Fruit fly (Drosophila melanogaster): Measurements from ENCODE around the gene CG8461.

The CG8461 gene

dm6 chr3R:14476273-14476672, 37.2 kb downstream of the CG8461 start (continued):
- TF ChIP-seq Pdp1 (GFP tag; optimal IDR thresholded peaks at IDR 0.05) (peak; percentile 61 to 71), toy (GFP tag; IDR thresholded peaks at IDR 0.05) (no peak), Nf-YA (GFP tag; IDR thresholded peaks at IDR 0.05) (peak; percentile 65; the same call in 1 of the 2 replicates), dpn (GFP tag; optimal IDR thresholded peaks at IDR 0.05) (peak; percentile 66 to 76), bcd (GFP tag; optimal IDR thresholded peaks at IDR 0.05) (peak; percentile 57), CG6765 (GFP tag; optimal IDR thresholded peaks at IDR 0.05) (no peak), phol (tag; optimal IDR thresholded peaks at IDR 0.05) (peak; percentile 63), Ets65A (GFP tag) (peak; percentile 93), Hr51 (GFP tag; optimal IDR thresholded peaks at IDR 0.05) (peak in 1 of 2 experiments; percentile 77), aop (GFP tag; IDR thresholded peaks at IDR 0.05) (no peak), lbe (GFP tag; optimal IDR thresholded peaks at IDR 0.05) (no peak), Tbp (GFP tag; optimal IDR thresholded peaks at IDR 0.05) (no peak), CG17829 (tag; optimal IDR thresholded peaks at IDR 0.05) (peak; percentile 52), pfk (GFP tag; optimal IDR thresholded peaks at IDR 0.05) (no peak), hth (optimal IDR thresholded peaks at IDR 0.05) (no peak), cas (GFP tag; IDR thresholded peaks at IDR 0.05) (no peak), CG13894 (tag; optimal IDR thresholded peaks at IDR 0.05) (no peak), CG16815 (GFP tag; optimal IDR thresholded peaks at IDR 0.05) (no peak), Mad (GFP tag; optimal IDR thresholded peaks at IDR 0.05) (peak; percentile 52), Adf1 (GFP tag; IDR thresholded peaks at IDR 0.05) (no peak), Taf1 (GFP tag; IDR thresholded peaks at IDR 0.05) (peak; percentile 33; the same call in 1 of the 2 replicates), CG9817 (tag; optimal IDR thresholded peaks at IDR 0.05) (peak; percentile 40), Eip74EF (GFP tag; optimal IDR thresholded peaks at IDR 0.05) (peak in 1 of 2 experiments; percentile 32), ems (GFP tag; optimal IDR thresholded peaks at IDR 0.05) (peak; percentile 76), slp2 (GFP tag; optimal IDR thresholded peaks at IDR 0.05) (peak; percentile 29), crc (GFP tag; optimal IDR thresholded peaks at IDR 0.05) (peak; percentile 2), CG17385 (GFP tag; optimal IDR thresholded peaks at IDR 0.05) (peak; percentile 55), gsb-n (tag; optimal IDR thresholded peaks at IDR 0.05) (no peak), CG15073 (GFP tag; optimal IDR thresholded peaks at IDR 0.05) (no peak), Doc3 (GFP tag; IDR thresholded peaks at IDR 0.05; ENCODE audit: partially characterized antibody) (no peak), sens (GFP tag) (peak; percentile 88), trh (GFP tag; optimal IDR thresholded peaks at IDR 0.05) (no peak), CG18764 (GFP tag; optimal IDR thresholded peaks at IDR 0.05) (peak; percentile 32), nom (GFP tag; optimal IDR thresholded peaks at IDR 0.05) (no peak), CG10366 (GFP tag; IDR thresholded peaks at IDR 0.05) (peak; percentile 67), vvl (GFP tag; IDR thresholded peaks at IDR 0.05) (peak; percentile 85), fd3F (GFP tag; optimal IDR thresholded peaks at IDR 0.05) (peak; percentile 47), Six4 (GFP tag; optimal IDR thresholded peaks at IDR 0.05) (no peak), CG17802 (tag; optimal IDR thresholded peaks at IDR 0.05) (peak; percentile 30), disco-r (GFP tag; optimal IDR thresholded peaks at IDR 0.05) (peak; percentile 49), CG11504 (tag; optimal IDR thresholded peaks at IDR 0.05) (peak; percentile 86), HHEX (GFP tag; optimal IDR thresholded peaks at IDR 0.05) (peak; percentile 62), chif (GFP tag; optimal IDR thresholded peaks at IDR 0.05) (peak; percentile 59 to 70), ab (GFP tag; optimal IDR thresholded peaks at IDR 0.05) (no peak), Optix (GFP tag; IDR thresholded peaks at IDR 0.05) (peak; percentile 77), CG2116 (GFP tag; optimal IDR thresholded peaks at IDR 0.05) (peak; percentile 3), CG15601 (tag; optimal IDR thresholded peaks at IDR 0.05) (no peak), CG11696 (GFP tag; IDR thresholded peaks at IDR 0.05) (peak; percentile 50; the same call in 1 of the 2 replicates), CG9876 (GFP tag; optimal IDR thresholded peaks at IDR 0.05) (peak; percentile 42), CG32532 (GFP tag; IDR thresholded peaks at IDR 0.05) (peak; percentile 78), cg (GFP tag; optimal IDR thresholded peaks at IDR 0.05) (no peak)
